Worm (Caenorhabditis elegans): ENCODE results near the gene T07A5.7.
A peak's percentile ranks its signal among the peaks of the same experiment; 100 is the strongest.

DNA sequence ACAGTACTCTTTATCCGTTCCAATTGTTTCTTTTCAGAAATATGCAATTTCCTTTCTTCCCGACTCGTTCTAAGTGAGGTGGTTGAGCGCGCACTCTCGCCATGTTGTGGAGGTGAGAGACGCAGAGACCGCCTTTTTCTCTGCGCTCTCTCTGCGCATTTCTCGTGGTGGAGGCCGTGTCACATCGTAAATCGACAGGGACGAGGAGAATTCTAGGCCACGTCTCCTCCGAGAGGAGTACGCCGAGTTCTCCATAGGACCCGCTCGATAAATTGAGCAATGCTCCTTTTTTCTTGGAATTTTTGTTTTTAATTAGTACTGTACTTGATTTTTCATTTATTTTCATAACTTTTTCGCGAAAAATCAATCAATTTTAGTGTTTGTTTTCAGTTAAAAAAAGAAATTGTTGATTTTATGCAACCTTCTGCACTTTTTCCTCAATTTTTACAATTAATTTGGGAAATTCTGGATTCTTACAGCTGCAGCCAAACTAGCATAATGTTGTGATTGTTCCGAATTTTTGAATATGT lies 40.1 kb downstream of the T07A5.7 start, which contains the start of gene cnk-1:
- TF ChIP-seq ztf-23 (GFP tag; IDR thresholded peaks at IDR 0.05) (peak; percentile 91), flt-1 (GFP tag; IDR thresholded peaks at IDR 0.05) (peak; percentile 85), med-1 (GFP tag; optimal IDR thresholded peaks at IDR 0.05; ENCODE audit: insufficient read depth) (no peak)

All from whole organism, midembryonic.